Worm (Caenorhabditis elegans): ENCODE data around the gene T10F2.5.

DNA sequence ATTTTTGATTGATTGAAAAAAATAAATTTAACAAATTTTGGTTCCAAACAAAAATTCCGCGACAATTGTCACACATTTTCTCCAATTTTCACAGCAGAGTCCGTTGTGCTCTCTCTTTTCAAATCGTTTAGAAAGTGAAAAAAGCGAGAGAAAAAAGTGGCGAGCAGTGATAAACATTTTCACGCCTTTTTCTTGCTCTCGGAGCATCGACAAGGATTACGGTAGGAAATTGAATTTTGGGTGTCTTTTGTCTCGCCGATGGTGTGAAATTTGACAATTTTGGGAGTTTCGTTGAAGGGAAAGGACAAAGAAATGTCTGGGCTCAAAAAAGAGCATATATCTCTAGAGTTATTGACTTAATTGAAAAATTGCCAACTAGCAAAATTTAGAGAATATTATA lies 24.9 kb downstream of the T10F2.5 start:
- TF ChIP-seq ama-1 (optimal IDR thresholded peaks at IDR 0.05) (no peak), hmbx-1 (tag; optimal IDR thresholded peaks at IDR 0.05) (no peak), hnd-1 (tag; optimal IDR thresholded peaks at IDR 0.05) (no peak), ceh-36 (tag; optimal IDR thresholded peaks at IDR 0.05) (no peak), tra-4 (tag; optimal IDR thresholded peaks at IDR 0.05) (no peak), flt-1 (GFP tag; IDR thresholded peaks at IDR 0.05) (no peak), hmg-4 (GFP tag; optimal IDR thresholded peaks at IDR 0.05) (no peak), sea-1 (GFP tag; conservative IDR thresholded peaks at IDR 0.05) (no peak), tbx-37 (GFP tag; conservative IDR thresholded peaks at IDR 0.05) (no peak), aly-1 (tag; optimal IDR thresholded peaks at IDR 0.05) (no peak), scrt-1 (GFP tag; IDR thresholded peaks at IDR 0.05) (no peak), F13C5.2 (tag; optimal IDR thresholded peaks at IDR 0.05) (no peak), tbx-11 (GFP tag; IDR thresholded peaks at IDR 0.05) (no peak), ceh-13 (GFP tag; optimal IDR thresholded peaks at IDR 0.05) (no peak)

Data from whole organism, early embryonic.